Worm (Caenorhabditis elegans) whole organism, L2 larva: Measurements from ENCODE around the gene C10B5.1.

ENCODE experiments used
- C34F6.9 ChIP-seq: fragments of 150-350 bp; optimal IDR thresholded peaks from 2 replicates; lab custom pipeline; 2014; ENCODE audit warnings: missing biosample characterization, missing genetic modification characterization
- R02D3.7 ChIP-seq: fragments of 150-350 bp; optimal IDR thresholded peaks from 2 replicates; lab custom pipeline; 2014; ENCODE audit warnings: missing biosample characterization, missing genetic modification characterization
- Y55F3AM.14 ChIP-seq: fragments of 200-800 bp; sonication (Bioruptor generic); optimal IDR thresholded peaks from 2 replicates; lab custom pipeline; 2018; ENCODE audit warnings: mild to moderate bottlenecking, missing genetic modification characterization, missing compliant biosample characterization
- ZK546.5 ChIP-seq: sonication (generic microtip); optimal IDR thresholded peaks from 2 replicates; lab custom pipeline; 2017; ENCODE audit warnings: missing biosample characterization, missing genetic modification characterization
- aly-2 ChIP-seq: fragments of 150-350 bp; optimal IDR thresholded peaks from 2 replicates; lab custom pipeline; 2014; ENCODE audit warnings: missing biosample characterization, missing genetic modification characterization
- ama-1 ChIP-seq: fragments of 150-350 bp; optimal IDR thresholded peaks from 2 replicates; lab custom pipeline; 2018; ENCODE audit warnings: inconsistent platforms
- blmp-1 ChIP-seq: sonication (generic microtip); optimal IDR thresholded peaks from 2 replicates; lab custom pipeline; 2017; ENCODE audit warnings: missing genetic modification characterization, mild to moderate bottlenecking, missing compliant biosample characterization, antibody characterized with exemption, moderate library complexity; ENCODE audit not compliant: insufficient read depth
- ceh-16 ChIP-seq: fragments of 150-350 bp; optimal IDR thresholded peaks from 2 replicates; lab custom pipeline; 2014; ENCODE audit warnings: missing biosample characterization, missing genetic modification characterization
- ceh-82 ChIP-seq: fragments of 150-350 bp; optimal IDR thresholded peaks from 2 replicates; lab custom pipeline; 2014; ENCODE audit warnings: missing biosample characterization, missing genetic modification characterization
- crh-2 ChIP-seq: sonication (generic microtip); optimal IDR thresholded peaks from 2 replicates; lab custom pipeline; 2017; ENCODE audit warnings: missing biosample characterization, missing genetic modification characterization
- dmd-4 ChIP-seq: sonication (generic microtip); optimal IDR thresholded peaks from 2 replicates; lab custom pipeline; 2017; ENCODE audit warnings: missing biosample characterization, missing genetic modification characterization
- egl-27 ChIP-seq: sonication (generic microtip); optimal IDR thresholded peaks from 3 replicates; lab custom pipeline; 2017; ENCODE audit warnings: missing biosample characterization, missing genetic modification reagents, missing genetic modification characterization
- elt-1 ChIP-seq: fragments of 150-350 bp; optimal IDR thresholded peaks from 2 replicates; lab custom pipeline; 2014; ENCODE audit warnings: missing biosample characterization, missing genetic modification characterization
- elt-3 ChIP-seq: sonication (generic microtip); optimal IDR thresholded peaks from 2 replicates; lab custom pipeline; 2017; ENCODE audit warnings: missing biosample characterization, missing genetic modification characterization
- fos-1 ChIP-seq: fragments of 150-350 bp; optimal IDR thresholded peaks from 2 replicates; lab custom pipeline; 2014; ENCODE audit warnings: missing biosample characterization, missing genetic modification characterization
- gmeb-1 ChIP-seq: fragments of 150-350 bp; optimal IDR thresholded peaks from 2 replicates; lab custom pipeline; 2014; ENCODE audit warnings: missing biosample characterization, missing genetic modification characterization
- lin-11 ChIP-seq: fragments of 150-350 bp; sonication (generic microtip); optimal IDR thresholded peaks from 2 replicates; lab custom pipeline; 2014; ENCODE audit warnings: missing biosample characterization, missing genetic modification characterization, inconsistent platforms, mixed read lengths
- lin-13 ChIP-seq: fragments of 150-350 bp; optimal IDR thresholded peaks from 2 replicates; lab custom pipeline; 2014; ENCODE audit warnings: missing biosample characterization, missing genetic modification reagents, missing genetic modification characterization
- lin-39 ChIP-seq: fragments of 150-350 bp; optimal IDR thresholded peaks from 2 replicates; lab custom pipeline; 2014; ENCODE audit warnings: missing biosample characterization, missing genetic modification reagents, missing genetic modification characterization
- lsy-2 ChIP-seq, 2 experiments: fragments of 150-350 bp in 1 of 2; sonication (generic microtip) in 1 of 2; optimal IDR thresholded peaks; 2 replicates each; lab custom pipeline; 2014 to 2017; ENCODE audit warnings: missing biosample characterization in 2 of 2, missing genetic modification characterization in 2 of 2
- mab-5 ChIP-seq: fragments of 150-350 bp; optimal IDR thresholded peaks from 2 replicates; lab custom pipeline; 2014; ENCODE audit warnings: missing biosample characterization, missing genetic modification characterization
- mbf-1 ChIP-seq: sonication (generic microtip); optimal IDR thresholded peaks from 2 replicates; lab custom pipeline; 2017; ENCODE audit warnings: missing biosample characterization, missing genetic modification characterization
- mdl-1 ChIP-seq, 2 experiments: fragments of 150-350 bp in 1 of 2; sonication (generic microtip) in 1 of 2; optimal IDR thresholded peaks; 2 replicates each; lab custom pipeline; 2017; ENCODE audit warnings: missing biosample characterization in 2 of 2, missing genetic modification characterization in 2 of 2
- nhr-10 ChIP-seq: sonication (generic microtip); optimal IDR thresholded peaks from 2 replicates; lab custom pipeline; 2017; ENCODE audit warnings: missing biosample characterization, missing genetic modification characterization
- nhr-11 ChIP-seq: fragments of 150-350 bp; optimal IDR thresholded peaks from 2 replicates; lab custom pipeline; 2014; ENCODE audit warnings: missing biosample characterization, missing genetic modification characterization
- nhr-129 ChIP-seq: fragments of 150-350 bp; optimal IDR thresholded peaks from 2 replicates; lab custom pipeline; 2014; ENCODE audit warnings: missing biosample characterization, missing genetic modification characterization
- nhr-21 ChIP-seq: fragments of 150-350 bp; optimal IDR thresholded peaks from 2 replicates; lab custom pipeline; 2014; ENCODE audit warnings: missing biosample characterization, missing genetic modification characterization
- nhr-23 ChIP-seq: fragments of 150-350 bp; optimal IDR thresholded peaks from 2 replicates; lab custom pipeline; 2014; ENCODE audit warnings: missing biosample characterization, missing genetic modification reagents, missing genetic modification characterization
- nhr-237 ChIP-seq: fragments of 150-350 bp; optimal IDR thresholded peaks from 2 replicates; lab custom pipeline; 2014; ENCODE audit warnings: missing biosample characterization, missing genetic modification characterization
- nhr-25 ChIP-seq: fragments of 150-350 bp; sonication (generic microtip); optimal IDR thresholded peaks from 3 replicates; lab custom pipeline; 2014; ENCODE audit warnings: missing biosample characterization, missing genetic modification characterization
- nhr-6 ChIP-seq: fragments of 150-350 bp; optimal IDR thresholded peaks from 2 replicates; lab custom pipeline; 2014; ENCODE audit warnings: missing biosample characterization, missing genetic modification characterization
- nhr-77 ChIP-seq: fragments of 150-350 bp; optimal IDR thresholded peaks from 2 replicates; lab custom pipeline; 2014; ENCODE audit warnings: missing biosample characterization, missing genetic modification characterization
- sem-4 ChIP-seq: fragments of 150-350 bp; optimal IDR thresholded peaks from 2 replicates; lab custom pipeline; 2014; ENCODE audit warnings: missing biosample characterization, missing genetic modification reagents, missing genetic modification characterization
- skn-1 ChIP-seq: sonication (generic microtip); optimal IDR thresholded peaks from 2 replicates; lab custom pipeline; 2017; ENCODE audit warnings: missing biosample characterization, missing genetic modification characterization
- sma-3 ChIP-seq: sonication (generic microtip); optimal IDR thresholded peaks from 2 replicates; lab custom pipeline; 2016; ENCODE audit warnings: missing genetic modification reagents, missing genetic modification characterization, missing compliant biosample characterization
- sma-9 ChIP-seq, 2 experiments: fragments of 150-350 bp in 1 of 2; sonication (generic microtip) in 1 of 2; optimal IDR thresholded peaks; 2 replicates each; lab custom pipeline; 2014 to 2016; ENCODE audit warnings: missing genetic modification characterization in 2 of 2, mild to moderate bottlenecking in 1 of 2, missing biosample characterization in 1 of 2, missing compliant biosample characterization in 1 of 2, missing genetic modification reagents in 1 of 2, moderate library complexity in 1 of 2
- snpc-4 ChIP-seq: fragments of 150-350 bp; optimal IDR thresholded peaks from 2 replicates; lab custom pipeline; 2014; ENCODE audit warnings: missing biosample characterization, missing genetic modification characterization
- unc-39 ChIP-seq: fragments of 150-350 bp; optimal IDR thresholded peaks from 2 replicates; lab custom pipeline; 2014; ENCODE audit warnings: missing biosample characterization, missing genetic modification characterization
- unc-55 ChIP-seq: fragments of 150-350 bp; sonication (generic microtip); optimal IDR thresholded peaks from 3 replicates; lab custom pipeline; 2014; ENCODE audit warnings: missing biosample characterization, missing genetic modification reagents, missing genetic modification characterization
- unc-62 ChIP-seq: fragments of 150-350 bp; optimal IDR thresholded peaks from 2 replicates; lab custom pipeline; 2014; ENCODE audit warnings: missing biosample characterization, missing genetic modification reagents, missing genetic modification characterization
- zag-1 ChIP-seq: fragments of 150-350 bp; optimal IDR thresholded peaks from 2 replicates; lab custom pipeline; 2014; ENCODE audit warnings: missing biosample characterization, missing genetic modification characterization
- ztf-1 ChIP-seq: fragments of 200-800 bp; sonication (Bioruptor generic); conservative IDR thresholded peaks from 2 replicates; pipeline ENCODE4 v1.3.6; 2022; ENCODE audit warnings: missing genetic modification characterization, missing compliant biosample characterization
- ztf-11 ChIP-seq: sonication (generic microtip); optimal IDR thresholded peaks from 2 replicates; lab custom pipeline; 2017; ENCODE audit warnings: missing biosample characterization, missing genetic modification characterization
- ztf-4 ChIP-seq: fragments of 150-350 bp; optimal IDR thresholded peaks from 2 replicates; lab custom pipeline; 2014; ENCODE audit warnings: missing biosample characterization, missing genetic modification characterization

Gene C10B5.1

ce11 chrV:8601420-8601819 is 20.4 kb downstream of the C10B5.1 start, which contains the start of gene F41E6.8:
Gene F41E6.8, minus strand, starts transcription at chrV:8601520.
- TF ChIP-seq elt-3 (no peak), ztf-11 (tag; lab: Kevin White, UChicago) (no peak), mbf-1 (tag; lab: Kevin White, UChicago) (no peak), skn-1 (no peak), nhr-237 (tag; lab: Kevin White, UChicago) (no peak), nhr-77 (no peak), ceh-82 (no peak), C34F6.9 (tag; lab: Kevin White, UChicago) (no peak), zag-1 (tag; lab: Kevin White, UChicago) (no peak), ztf-4 (tag; lab: Kevin White, UChicago) (no peak), unc-55 (no peak), Y55F3AM.14 (GFP tag; lab: Kevin White, UChicago) (no peak), ztf-1 (GFP tag; lab: Robert Waterston, UW) (no peak), mab-5 (no peak), unc-39 (tag; lab: Kevin White, UChicago) (no peak)

DNA sequence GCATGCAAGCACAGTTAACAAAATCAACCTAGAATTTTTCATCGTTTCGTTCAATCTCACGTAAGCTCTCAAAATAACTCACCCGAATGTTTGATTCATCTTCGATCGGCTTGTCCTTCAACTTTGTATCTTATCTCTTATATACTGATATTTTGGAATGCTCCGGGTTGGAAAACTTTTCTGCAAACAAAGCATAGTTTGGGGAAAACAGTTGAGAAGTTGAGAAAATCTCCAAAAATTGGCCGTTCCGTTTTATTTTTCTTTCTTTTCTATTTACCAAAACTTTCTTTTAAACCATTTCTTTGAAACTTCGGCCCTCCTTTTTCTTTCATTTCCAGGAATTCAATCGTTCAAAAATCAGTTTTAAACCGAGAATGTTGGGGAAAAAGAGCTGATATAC is 21.6 kb downstream of the C10B5.1 start, which contains the start of gene F41E6.15:
Gene F41E6.15 (minus strand): TSS at position 101 of the 400 bp plus-strand sequence.
- no peak for TF ChIP-seq nhr-237 (tag; lab: Kevin White, UChicago)
- no peak for TF ChIP-seq lin-11 (tag; lab: Kevin White, UChicago)
- no peak for TF ChIP-seq nhr-23
- TF ChIP-seq, all 48 proteins: peak for 0

ce11 chrV:8603272-8603671 is 22.2 kb downstream of the C10B5.1 start, which contains the start of gene F41E6.5:
Gene F41E6.5, plus strand, starts transcription at chrV:8603480.
- peak; percentile 1 for TF ChIP-seq nhr-21 (tag; lab: Kevin White, UChicago)
- TF ChIP-seq crh-2, result peak; percentile 72
- no peak for TF ChIP-seq nhr-10 (tag; lab: Kevin White, UChicago)
- TF ChIP-seq ztf-1 (GFP tag; lab: Robert Waterston, UW), result no peak
- no peak for TF ChIP-seq nhr-23
- TF ChIP-seq nhr-11, result no peak
- no peak for TF ChIP-seq sma-3
- TF ChIP-seq unc-62, result no peak
- TF ChIP-seq ztf-4 (tag; lab: Kevin White, UChicago), result no peak
- peak; percentile 47 for TF ChIP-seq sma-9 (GFP tag; optimal IDR thresholded peaks at IDR 0.05; lab: Kevin White, UChicago)
- TF ChIP-seq sma-9 (tag; optimal IDR thresholded peaks at IDR 0.05; lab: Kevin White, UChicago), result no peak
- TF ChIP-seq fos-1 (tag; lab: Kevin White, UChicago), result peak; percentile 26
- no peak for TF ChIP-seq lsy-2 (tag; optimal IDR thresholded peaks at IDR 0.05; lab: Kevin White, UChicago)
- TF ChIP-seq ZK546.5 (tag; lab: Kevin White, UChicago), result no peak

- TF ChIP-seq ama-1 (peak; percentile 64), mdl-1 (tag; optimal IDR thresholded peaks at IDR 0.05; lab: Kevin White, UChicago) (peak; percentile 29 to 72), ztf-11 (tag; lab: Kevin White, UChicago) (no peak), mab-5 (peak; percentile 85), Y55F3AM.14 (GFP tag; lab: Kevin White, UChicago) (peak; percentile 75), nhr-21 (tag; lab: Kevin White, UChicago) (peak; percentile 87), ceh-82 (no peak), elt-3 (no peak), R02D3.7 (tag; lab: Kevin White, UChicago) (no peak), sem-4 (tag; lab: Kevin White, UChicago) (peak; percentile 90), snpc-4 (tag; lab: Kevin White, UChicago) (peak; percentile 86), nhr-129 (tag; lab: Kevin White, UChicago) (peak; percentile 92), skn-1 (peak; percentile 14), nhr-25 (tag; lab: Kevin White, UChicago) (peak; percentile 84), nhr-237 (tag; lab: Kevin White, UChicago) (no peak), zag-1 (tag; lab: Kevin White, UChicago) (peak; percentile 84), egl-27 (tag; lab: Kevin White, UChicago) (peak; percentile 71), nhr-11 (no peak), lin-39 (tag; lab: Kevin White, UChicago) (no peak), aly-2 (tag; lab: Kevin White, UChicago) (no peak), dmd-4 (tag; lab: Kevin White, UChicago) (no peak), elt-1 (tag; lab: Kevin White, UChicago) (no peak), sma-3 (peak; percentile 94), ztf-1 (GFP tag; lab: Robert Waterston, UW) (no peak), lin-11 (tag; lab: Kevin White, UChicago) (peak; percentile 91), sma-9 (GFP tag; optimal IDR thresholded peaks at IDR 0.05; lab: Kevin White, UChicago) (peak; percentile 94), sma-9 (tag; optimal IDR thresholded peaks at IDR 0.05; lab: Kevin White, UChicago) (no peak), lin-13 (GFP tag; lab: Kevin White, UChicago) (peak; percentile 94), nhr-6 (tag; lab: Kevin White, UChicago) (peak; percentile 76), nhr-77 (no peak), ztf-4 (tag; lab: Kevin White, UChicago) (peak; percentile 90), unc-62 (peak; percentile 51), unc-55 (peak; percentile 99), fos-1 (tag; lab: Kevin White, UChicago) (peak; percentile 100), ceh-16 (tag; lab: Kevin White, UChicago) (peak; percentile 30), blmp-1 (peak; percentile 91), gmeb-1 (tag; lab: Kevin White, UChicago) (peak; percentile 84)
Observed at ce11 chrV:8606099-8606696, 25.1 kb downstream of the C10B5.1 start, which contains the start of gene vps-60. Gene vps-60, minus strand, starts transcription at chrV:8606128.
